Worm (Caenorhabditis elegans): Measurements from ENCODE around the gene F42A10.9.
A peak's percentile ranks its signal among the peaks of the same experiment; 100 is the strongest.

The F42A10.9 gene

DNA sequence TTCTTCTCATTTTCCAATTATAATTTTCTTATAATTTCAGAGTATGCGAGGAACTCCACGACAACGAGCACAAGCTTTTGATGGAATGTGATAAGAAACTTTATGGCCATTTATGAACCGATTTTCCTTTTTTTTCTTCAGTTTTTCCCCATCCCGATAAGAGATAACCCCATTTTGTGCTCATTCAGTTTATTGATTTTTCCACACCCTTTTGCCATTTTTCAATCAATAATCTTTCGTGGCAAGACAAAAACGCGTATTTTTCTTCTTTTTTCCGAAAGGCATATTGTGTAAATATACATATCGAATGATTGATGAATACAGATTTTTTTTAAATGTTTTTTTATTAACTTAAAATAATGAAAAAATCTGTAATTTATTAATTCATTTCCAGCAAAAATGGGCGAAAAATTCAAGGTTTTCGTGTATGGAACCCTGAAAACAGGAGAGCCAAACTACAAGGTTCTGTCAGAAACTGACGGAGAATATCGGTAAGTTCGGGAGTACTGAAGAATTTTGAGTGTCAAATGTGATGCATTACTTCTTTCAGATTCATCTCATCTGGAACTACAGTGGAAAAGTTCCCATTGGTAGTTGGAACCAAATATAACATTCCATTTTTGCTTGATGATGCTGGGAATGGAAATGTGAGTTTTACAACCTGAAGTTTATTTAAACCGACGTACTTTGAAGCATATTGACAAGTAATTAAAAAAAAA lies at the start of gene F42A10.9:
Gene F42A10.9, plus strand, starts transcription at position 321 of the 719 bp plus-strand sequence.
- TF ChIP-seq dao-5 (tag; optimal IDR thresholded peaks at IDR 0.05) (no peak), him-1 (tag; optimal IDR thresholded peaks at IDR 0.05) (no peak), W03F9.2 (tag; optimal IDR thresholded peaks at IDR 0.05) (no peak)

DNA sequence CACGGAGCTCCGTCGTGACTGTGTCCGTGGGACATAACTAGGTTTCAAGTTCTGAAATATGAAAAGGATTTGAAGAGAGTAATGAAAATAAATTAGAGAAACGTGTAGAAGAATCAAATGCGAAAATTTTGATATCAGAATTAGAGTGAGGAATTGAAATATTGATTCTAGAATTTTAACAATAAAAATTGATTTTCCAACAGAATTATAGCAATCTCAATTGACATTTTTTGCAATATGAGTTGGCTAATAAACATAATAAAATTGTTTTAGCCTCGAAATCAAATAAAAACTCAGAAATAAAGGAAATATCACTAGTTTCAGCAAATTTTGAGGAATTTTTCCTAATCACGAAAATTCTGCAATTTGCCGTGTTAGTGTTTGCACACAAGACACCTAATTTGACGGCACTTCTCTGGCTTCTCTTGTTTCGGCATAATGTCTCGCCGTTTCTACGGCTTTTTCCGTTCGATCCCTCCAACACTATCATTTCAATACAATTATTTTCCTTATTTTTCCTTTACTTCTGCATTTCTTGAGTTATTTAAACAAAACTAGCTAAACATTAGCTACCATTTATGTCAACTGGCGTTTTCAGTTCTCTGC lies 48.0 kb upstream of the F42A10.9 start, which contains the start of gene nmt-1:
Gene nmt-1, minus strand, starts transcription at position 51 of the 606 bp plus-strand sequence.
- TF ChIP-seq him-1 (tag; optimal IDR thresholded peaks at IDR 0.05) (no peak), W03F9.2 (tag; optimal IDR thresholded peaks at IDR 0.05) (peak; percentile 36), dao-5 (tag; optimal IDR thresholded peaks at IDR 0.05) (no peak)

DNA sequence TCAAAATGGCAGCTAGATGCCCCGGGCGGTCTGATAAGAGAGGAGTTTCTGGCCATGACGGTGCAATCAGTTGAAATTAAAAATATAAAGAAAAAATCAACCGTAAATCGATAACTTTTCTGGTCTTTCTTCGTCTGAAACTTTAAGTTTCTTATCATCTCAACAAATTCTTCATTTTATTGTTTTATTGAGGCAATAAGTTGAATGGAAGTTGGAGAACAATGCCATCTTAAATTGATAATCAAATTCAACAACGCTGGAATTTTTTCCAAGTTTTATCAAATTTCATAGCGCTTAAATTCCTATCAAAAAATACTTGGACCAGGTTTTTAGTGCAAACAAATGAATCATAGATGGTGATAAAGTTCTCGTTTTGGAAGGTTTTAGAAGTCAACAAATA lies 47.4 kb upstream of the F42A10.9 start:
- TF ChIP-seq him-1 (tag; optimal IDR thresholded peaks at IDR 0.05) (no peak), W03F9.2 (tag; optimal IDR thresholded peaks at IDR 0.05) (no peak), dao-5 (tag; optimal IDR thresholded peaks at IDR 0.05) (no peak)

DNA sequence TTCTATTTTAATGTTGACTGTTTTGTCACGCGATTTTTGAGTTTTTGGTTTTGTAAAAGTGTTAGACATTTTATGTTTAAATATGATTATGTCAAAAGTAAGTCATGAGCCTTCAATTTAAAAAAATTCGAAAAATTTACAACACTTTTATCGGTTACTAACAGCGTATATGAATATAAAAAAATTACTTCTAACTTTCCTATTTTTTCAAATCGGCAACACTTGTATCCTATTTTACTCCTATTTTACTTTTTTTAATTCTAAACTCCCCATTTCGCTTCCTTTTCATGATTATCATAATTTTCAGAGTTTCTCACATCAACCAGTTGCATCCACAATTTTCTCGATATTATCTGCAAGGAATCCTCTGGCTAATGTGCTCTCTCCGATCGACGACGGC lies 46.1 kb upstream of the F42A10.9 start, which contains the start of gene kin-18:
Gene kin-18, plus strand, starts transcription at position 301 of the 400 bp plus-strand sequence.
- no peak for TF ChIP-seq him-1 (tag; optimal IDR thresholded peaks at IDR 0.05)
- no peak for TF ChIP-seq dao-5 (tag; optimal IDR thresholded peaks at IDR 0.05)
- TF ChIP-seq W03F9.2 (tag; optimal IDR thresholded peaks at IDR 0.05) = no peak

DNA sequence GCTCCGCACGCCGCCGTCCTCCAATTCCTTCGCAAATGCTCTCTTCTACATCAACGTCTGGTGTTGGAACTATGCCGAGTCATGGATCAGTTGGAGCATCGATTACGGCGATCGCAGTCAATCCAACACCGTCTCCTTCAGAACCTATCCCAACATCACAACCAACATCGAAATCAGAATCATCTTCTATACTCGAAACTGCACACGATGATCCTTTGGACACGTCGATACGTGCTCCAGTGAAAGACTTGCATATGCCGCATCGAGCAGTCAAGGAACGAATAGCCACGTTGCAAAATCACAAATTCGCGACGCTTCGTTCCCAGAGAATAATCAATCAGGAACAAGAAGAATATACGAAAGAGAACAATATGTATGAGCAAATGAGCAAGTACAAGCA lies 43.4 kb upstream of the F42A10.9 start:
- TF ChIP-seq dao-5 (tag; optimal IDR thresholded peaks at IDR 0.05) (no peak), W03F9.2 (tag; optimal IDR thresholded peaks at IDR 0.05) (no peak), him-1 (tag; optimal IDR thresholded peaks at IDR 0.05) (no peak)

DNA sequence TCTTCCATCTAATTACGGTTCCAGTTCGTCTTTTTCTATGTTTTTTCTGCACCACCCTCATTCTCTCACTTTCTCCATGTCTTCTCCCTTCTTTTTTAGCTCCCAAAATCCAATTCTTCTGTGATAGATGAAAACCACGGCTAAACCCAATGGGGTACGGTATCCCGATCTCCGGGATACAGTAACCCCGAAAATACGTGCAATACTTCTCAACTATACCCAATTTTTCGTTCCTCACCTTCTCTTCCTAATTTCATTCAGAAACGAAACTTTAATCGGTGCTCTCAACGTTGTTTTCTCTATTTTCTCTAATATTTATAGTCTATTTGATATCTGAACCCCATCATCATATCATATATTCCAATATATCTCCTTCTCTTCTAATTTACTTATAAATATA lies 40.7 kb upstream of the F42A10.9 start:
- TF ChIP-seq dao-5 (tag; optimal IDR thresholded peaks at IDR 0.05) (no peak), W03F9.2 (tag; optimal IDR thresholded peaks at IDR 0.05) (no peak), him-1 (tag; optimal IDR thresholded peaks at IDR 0.05) (no peak)

DNA sequence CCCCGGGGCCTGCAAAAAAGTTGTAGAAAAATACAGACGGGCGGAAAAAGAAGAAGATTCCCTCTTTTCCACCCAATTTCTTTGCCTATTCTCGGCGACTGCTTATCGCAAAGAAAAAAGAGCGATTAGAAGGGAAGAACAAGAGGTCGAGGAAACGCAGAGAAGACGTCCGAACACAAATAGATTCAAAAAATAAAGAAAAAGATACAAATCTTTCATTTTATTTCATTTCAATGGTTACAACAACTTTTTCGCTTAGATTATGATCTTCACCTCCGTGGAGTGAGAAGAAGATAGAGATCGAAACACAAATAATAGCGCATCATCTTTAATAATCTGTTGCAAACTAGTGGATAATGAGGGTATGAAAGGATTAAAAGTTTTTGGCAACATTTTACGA lies 32.3 kb upstream of the F42A10.9 start:
- TF ChIP-seq W03F9.2 (tag; optimal IDR thresholded peaks at IDR 0.05) (no peak), him-1 (tag; optimal IDR thresholded peaks at IDR 0.05) (no peak)

DNA sequence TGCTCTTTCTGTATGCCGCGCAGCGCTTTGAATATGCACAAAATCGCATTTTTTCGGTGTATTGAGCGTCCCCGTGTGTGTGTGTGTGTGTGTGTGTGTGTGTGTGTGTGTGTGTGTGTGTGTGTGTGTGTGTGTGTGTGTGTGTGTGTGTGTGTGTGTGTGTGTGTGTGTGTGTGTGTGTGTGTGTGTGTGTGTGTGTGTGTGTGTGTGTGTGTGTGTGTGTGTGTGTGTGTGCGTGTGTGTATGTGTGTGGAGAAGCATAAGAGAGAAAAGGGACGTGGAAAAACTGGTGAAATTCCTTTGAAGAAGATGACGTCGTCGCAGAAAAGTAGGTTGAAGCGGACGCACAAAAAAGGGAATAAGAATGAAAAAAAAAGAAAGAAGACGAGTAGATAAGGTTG lies 31.0 kb upstream of the F42A10.9 start:
- TF ChIP-seq him-1 (tag; optimal IDR thresholded peaks at IDR 0.05) = peak; percentile 80

DNA sequence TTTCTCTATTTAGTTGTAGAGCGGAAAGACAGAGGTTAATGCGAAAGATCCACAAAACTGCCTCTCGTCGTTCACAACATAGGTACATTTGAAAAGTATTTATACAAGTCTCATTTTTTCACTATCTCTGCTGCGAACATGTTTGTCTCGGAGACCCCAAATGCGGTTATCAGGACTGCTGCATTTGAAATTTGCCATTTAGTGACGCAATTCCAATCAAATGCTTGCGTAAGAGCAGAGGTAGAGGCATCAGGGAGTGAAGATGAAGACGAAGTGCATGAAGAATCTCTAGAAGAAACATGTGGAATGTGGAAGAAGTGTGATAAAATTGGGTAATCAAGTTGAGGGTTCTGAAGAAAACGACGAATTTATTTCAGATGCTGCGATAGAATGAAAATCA lies 30.3 kb upstream of the F42A10.9 start:
- no peak for TF ChIP-seq him-1 (tag; optimal IDR thresholded peaks at IDR 0.05)
- no peak for TF ChIP-seq W03F9.2 (tag; optimal IDR thresholded peaks at IDR 0.05)
- TF ChIP-seq dao-5 (tag; optimal IDR thresholded peaks at IDR 0.05) = no peak

DNA sequence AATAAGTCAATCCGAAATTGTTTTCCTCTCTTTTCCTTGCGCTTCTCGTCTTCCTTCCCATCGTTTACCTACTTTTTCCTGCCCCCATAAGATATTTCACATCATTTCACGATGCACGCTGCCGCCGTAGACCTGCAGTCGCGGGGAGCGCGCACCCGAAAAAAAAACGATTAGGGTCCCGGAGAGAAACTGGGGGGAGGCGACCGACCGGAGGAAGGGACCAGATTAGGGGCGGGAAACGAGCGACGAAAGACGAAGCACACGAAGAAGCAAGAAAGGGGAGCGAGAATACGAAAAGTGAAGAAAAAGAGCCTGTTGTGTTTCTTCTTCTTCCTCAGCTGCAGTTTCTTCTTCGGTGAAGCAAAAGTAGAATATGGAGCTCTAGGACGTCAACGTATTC lies 29.2 kb upstream of the F42A10.9 start:
- no peak for TF ChIP-seq W03F9.2 (tag; optimal IDR thresholded peaks at IDR 0.05)
- TF ChIP-seq him-1 (tag; optimal IDR thresholded peaks at IDR 0.05) = peak; percentile 30
- TF ChIP-seq dao-5 (tag; optimal IDR thresholded peaks at IDR 0.05) = no peak

DNA sequence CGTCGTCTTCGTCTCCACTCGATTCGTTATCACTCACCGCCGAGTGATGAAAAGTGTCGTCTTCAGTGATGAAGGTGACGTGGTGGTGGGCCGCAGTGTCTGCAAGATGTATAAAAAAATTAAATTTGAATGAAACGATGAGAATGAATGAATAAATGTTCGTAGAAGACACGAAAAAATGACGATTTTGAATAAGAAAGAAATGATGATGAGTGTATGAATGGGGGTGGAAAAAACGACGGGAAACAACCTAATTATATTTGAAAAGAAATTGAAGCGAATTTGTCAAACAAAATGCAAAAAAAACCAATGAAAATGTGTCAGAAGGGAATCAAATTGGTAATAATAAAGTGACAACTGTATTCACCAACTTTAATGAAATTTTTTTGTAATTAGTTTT lies 28.2 kb upstream of the F42A10.9 start, which contains the start of gene mvk-1:
Gene mvk-1, minus strand, starts transcription at position 101 of the 400 bp plus-strand sequence.
- no peak for TF ChIP-seq dao-5 (tag; optimal IDR thresholded peaks at IDR 0.05)

DNA sequence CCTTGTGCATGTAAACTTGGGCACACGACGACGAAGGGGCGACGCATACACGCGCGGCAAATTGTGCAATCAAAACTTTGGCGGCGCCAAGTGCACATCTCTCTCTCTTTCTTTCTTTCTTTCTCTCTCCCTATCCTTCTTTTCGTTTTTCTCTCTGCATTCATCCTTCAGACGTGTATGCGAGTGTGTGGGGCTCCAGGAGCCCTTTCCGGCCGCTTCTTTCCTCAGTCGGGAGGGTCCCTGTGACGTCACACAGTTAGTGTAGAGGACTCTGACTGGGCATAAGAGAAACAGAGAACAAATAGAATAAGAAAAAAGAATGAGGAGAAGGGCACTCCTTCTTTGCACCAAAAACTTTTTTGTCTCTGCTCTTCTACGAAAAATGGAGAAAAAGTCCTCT lies 26.9 kb upstream of the F42A10.9 start:
- TF ChIP-seq dao-5 (tag; optimal IDR thresholded peaks at IDR 0.05) (no peak), W03F9.2 (tag; optimal IDR thresholded peaks at IDR 0.05) (no peak), him-1 (tag; optimal IDR thresholded peaks at IDR 0.05) (peak; percentile 82)

DNA sequence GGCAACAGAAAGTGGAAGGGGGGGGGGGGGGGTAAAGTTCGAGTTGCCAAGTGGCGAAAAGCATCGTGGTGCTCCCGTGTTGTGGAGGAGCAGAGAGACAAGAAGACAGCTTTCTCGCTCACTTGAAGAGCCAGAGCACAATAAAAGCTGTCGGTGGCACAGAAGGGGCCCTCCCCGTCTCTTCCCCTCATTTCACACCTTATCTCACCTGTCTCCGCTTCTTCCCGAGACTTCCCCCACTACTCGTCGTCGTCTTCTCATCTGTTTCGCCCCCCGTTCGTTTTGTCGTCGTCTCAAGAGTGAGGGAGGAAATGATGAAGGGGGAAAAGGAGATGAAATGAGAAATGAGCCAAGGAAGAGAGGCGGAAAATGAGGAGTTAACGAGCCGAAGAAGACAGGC lies 25.9 kb upstream of the F42A10.9 start:
- no peak for TF ChIP-seq him-1 (tag; optimal IDR thresholded peaks at IDR 0.05)
- TF ChIP-seq dao-5 (tag; optimal IDR thresholded peaks at IDR 0.05) = no peak
- TF ChIP-seq W03F9.2 (tag; optimal IDR thresholded peaks at IDR 0.05) = no peak

DNA sequence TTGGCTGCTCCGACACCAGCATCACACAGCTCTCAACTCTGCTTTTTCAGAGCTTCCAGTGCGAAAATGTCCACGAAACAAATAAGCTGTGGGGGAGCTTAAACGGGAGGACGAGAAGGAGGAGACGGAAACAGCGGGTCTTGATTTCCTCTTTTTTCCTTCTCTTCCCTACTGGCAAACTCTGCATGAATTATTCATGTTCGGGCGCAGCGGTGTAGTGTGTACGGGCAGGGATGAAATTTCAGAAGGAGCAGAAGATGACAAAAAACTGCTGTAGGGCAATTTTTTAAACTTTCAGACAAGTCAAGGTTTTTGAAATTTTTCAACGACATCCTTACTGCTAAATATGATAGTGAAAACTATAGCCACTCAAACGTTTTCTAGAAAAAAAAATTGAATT lies 25.0 kb upstream of the F42A10.9 start:
- TF ChIP-seq him-1 (tag; optimal IDR thresholded peaks at IDR 0.05) = no peak
- no peak for TF ChIP-seq W03F9.2 (tag; optimal IDR thresholded peaks at IDR 0.05)
- TF ChIP-seq dao-5 (tag; optimal IDR thresholded peaks at IDR 0.05) = no peak
